Fruit fly (Drosophila melanogaster): Measurements from ENCODE around the gene CG34161.

CG34161 gene

dm6 chr2L:10552807-10553206 lies 28.7 kb downstream of the CG34161 start (continued):
- TF ChIP-seq nerfin-2 (GFP tag; IDR thresholded peaks at IDR 0.05; ENCODE audit: partially characterized antibody): no peak
- peak; percentile 64 for TF ChIP-seq CG1603 (tag; optimal IDR thresholded peaks at IDR 0.05)
- TF ChIP-seq cwo (GFP tag; optimal IDR thresholded peaks at IDR 0.05): no peak
- no peak for TF ChIP-seq ap (GFP tag; IDR thresholded peaks at IDR 0.05)
- TF ChIP-seq CG12071 (GFP tag; optimal IDR thresholded peaks at IDR 0.05): peak; percentile 45
- TF ChIP-seq pb (GFP tag; optimal IDR thresholded peaks at IDR 0.05): no peak
- peak; percentile 28 for TF ChIP-seq Camta (GFP tag; optimal IDR thresholded peaks at IDR 0.05)
- no peak for TF ChIP-seq CG17912 (GFP tag; optimal IDR thresholded peaks at IDR 0.05)
- peak in 1 of 2 experiments; percentile 52 for TF ChIP-seq bsh (GFP tag; optimal IDR thresholded peaks at IDR 0.05)
- peak; percentile 17 for TF ChIP-seq bab2 (GFP tag; optimal IDR thresholded peaks at IDR 0.05)
- peak; percentile 66; the same call in 1 of the 2 replicates for TF ChIP-seq chm (GFP tag; IDR thresholded peaks at IDR 0.05)
- no peak for TF ChIP-seq unc-4 (GFP tag; IDR thresholded peaks at IDR 0.05; ENCODE audit: partially characterized antibody)
- TF ChIP-seq twi (tag; optimal IDR thresholded peaks at IDR 0.05): peak; percentile 27
- TF ChIP-seq CG17361 (GFP tag; IDR thresholded peaks at IDR 0.05): no peak
- TF ChIP-seq CG2875 (GFP tag; optimal IDR thresholded peaks at IDR 0.05): peak; percentile 51
- TF ChIP-seq ara (GFP tag; IDR thresholded peaks at IDR 0.05): peak; percentile 66
- TF ChIP-seq ERR (GFP tag; optimal IDR thresholded peaks at IDR 0.05): no peak
- TF ChIP-seq stwl (tag; optimal IDR thresholded peaks at IDR 0.05): no peak
- 0 out of 2 replicates have a peak, but pooled peaks have one; percentile 10 for TF ChIP-seq Ptx1 (GFP tag; IDR thresholded peaks at IDR 0.05)
- peak; percentile 14 for TF ChIP-seq tio (GFP tag; optimal IDR thresholded peaks at IDR 0.05)
- TF ChIP-seq mam (GFP tag; optimal IDR thresholded peaks at IDR 0.05): no peak
- no peak for TF ChIP-seq CG12299 (tag; optimal IDR thresholded peaks at IDR 0.05)
- TF ChIP-seq Hey (tag; optimal IDR thresholded peaks at IDR 0.05): no peak
- peak; percentile 6 for TF ChIP-seq CG33213 (GFP tag; optimal IDR thresholded peaks at IDR 0.05)
- TF ChIP-seq lov (optimal IDR thresholded peaks at IDR 0.05): no peak
- no peak for TF ChIP-seq lov (GFP tag; IDR thresholded peaks at IDR 0.05)
- peak; percentile 11 for TF ChIP-seq NC2β (GFP tag; optimal IDR thresholded peaks at IDR 0.05)
- TF ChIP-seq crc (GFP tag; optimal IDR thresholded peaks at IDR 0.05): no peak
- peak; percentile 62 for TF ChIP-seq CG10209 (GFP tag; optimal IDR thresholded peaks at IDR 0.05)
- no peak for TF ChIP-seq gro (GFP tag; optimal IDR thresholded peaks at IDR 0.05)
- TF ChIP-seq CG7987 (GFP tag; optimal IDR thresholded peaks at IDR 0.05): peak; percentile 73
- TF ChIP-seq CG15011 (GFP tag; optimal IDR thresholded peaks at IDR 0.05): no peak
- TF ChIP-seq pan (optimal IDR thresholded peaks at IDR 0.05): no peak
- peak in 1 of 2 experiments; percentile 11 for TF ChIP-seq pan (GFP tag; optimal IDR thresholded peaks at IDR 0.05 in 1 of 2, IDR thresholded peaks at IDR 0.05 in 1 of 2)
- TF ChIP-seq CG12219 (GFP tag; optimal IDR thresholded peaks at IDR 0.05): peak; percentile 27
- peak; percentile 18 for TF ChIP-seq CG18599 (GFP tag; optimal IDR thresholded peaks at IDR 0.05)
- peak; percentile 33 for TF ChIP-seq CG8359 (GFP tag; optimal IDR thresholded peaks at IDR 0.05; ENCODE audit: borderline replicate concordance)
- no peak for TF ChIP-seq jigr1 (GFP tag; IDR thresholded peaks at IDR 0.05)
- TF ChIP-seq CG7271 (tag; optimal IDR thresholded peaks at IDR 0.05): no peak
- 0 out of 2 replicates have a peak, but pooled peaks have one; percentile 10 for TF ChIP-seq peb (GFP tag; IDR thresholded peaks at IDR 0.05)
- peak; percentile 65 for TF ChIP-seq CG6813 (GFP tag; optimal IDR thresholded peaks at IDR 0.05)
- peak; percentile 10 for TF ChIP-seq CG18619 (GFP tag; optimal IDR thresholded peaks at IDR 0.05)
- TF ChIP-seq bcd (GFP tag; optimal IDR thresholded peaks at IDR 0.05): peak; percentile 22
- TF ChIP-seq CG5953 (GFP tag; IDR thresholded peaks at IDR 0.05): no peak
- TF ChIP-seq CG8089 (GFP tag; optimal IDR thresholded peaks at IDR 0.05): peak; percentile 11
- peak; percentile 10 for TF ChIP-seq Sry-β (GFP tag; optimal IDR thresholded peaks at IDR 0.05)
- TF ChIP-seq CG1792 (GFP tag; optimal IDR thresholded peaks at IDR 0.05): peak; percentile 21
- TF ChIP-seq repo (GFP tag; optimal IDR thresholded peaks at IDR 0.05): no peak
- TF ChIP-seq CHES-1-like (GFP tag; optimal IDR thresholded peaks at IDR 0.05): peak; percentile 22
- TF ChIP-seq PHDP (tag; optimal IDR thresholded peaks at IDR 0.05): peak; percentile 49
- TF ChIP-seq CG17612 (GFP tag; IDR thresholded peaks at IDR 0.05): no peak

Measured in whole organism, embryonic.